Fruit fly (Drosophila melanogaster) whole organism, pupa: ENCODE data around the gene CG31253.

Source experiments
- CG14655 ChIP-seq: fragments of 200-800 bp; sonication (Bioruptor generic); optimal IDR thresholded peaks from 3 replicates; lab custom pipeline; 2017; ENCODE audit warnings: mild to moderate bottlenecking, missing biosample characterization, missing genetic modification reagents, missing genetic modification characterization
- CG4496 ChIP-seq: fragments of 200-800 bp; sonication (Bioruptor generic); IDR thresholded peaks from 3 replicates; pipeline ENCODE4 v1.3.6; 2022; ENCODE audit warnings: missing biosample characterization, missing genetic modification characterization
- CG8301 ChIP-seq: fragments of 200-800 bp; sonication (Bioruptor generic); optimal IDR thresholded peaks from 2 replicates; lab custom pipeline; 2018; ENCODE audit warnings: missing biosample characterization, mild to moderate bottlenecking, missing genetic modification characterization
- CG9948 ChIP-seq: fragments of 200-800 bp; sonication (Bioruptor generic); optimal IDR thresholded peaks from 2 replicates; lab custom pipeline; 2018; ENCODE audit warnings: missing biosample characterization, mild to moderate bottlenecking, missing genetic modification characterization, moderate library complexity
- EcR ChIP-seq: fragments of 200-800 bp; sonication (Bioruptor generic); optimal IDR thresholded peaks from 3 replicates; lab custom pipeline; 2019; ENCODE audit warnings: missing biosample characterization, missing genetic modification characterization, mild to moderate bottlenecking, moderate library complexity, missing genetic modification reagents
- rn ChIP-seq: fragments of 200-800 bp; sonication (Bioruptor generic); IDR thresholded peaks from 2 replicates; pipeline ENCODE4 v1.3.6; 2022; ENCODE audit warnings: missing biosample characterization, missing genetic modification characterization

dm6 chr3R:27946555-27947204 lies 13.7 kb downstream of the CG31253 start:
- TF ChIP-seq EcR (GFP tag; lab: Kevin White, UChicago): no peak
- no peak for TF ChIP-seq CG8301 (tag; lab: Kevin White, UChicago)
- TF ChIP-seq CG4496: no peak
- no peak for TF ChIP-seq CG9948
- no peak for TF ChIP-seq CG14655 (GFP tag; lab: Kevin White, UChicago)
- TF ChIP-seq rn (GFP tag; lab: Robert Waterston, UW): no peak
